Worm (Caenorhabditis elegans) whole organism, L3 larva: ENCODE data around the gene C15C7.4.

Experiments
- R02D3.7 ChIP-seq: fragments of 150-350 bp; optimal IDR thresholded peaks from 2 replicates; lab custom pipeline; 2014; ENCODE audit warnings: missing biosample characterization, missing genetic modification characterization
- ZK546.5 ChIP-seq: sonication (generic microtip); optimal IDR thresholded peaks from 2 replicates; lab custom pipeline; 2017; ENCODE audit warnings: missing biosample characterization, missing genetic modification characterization
- aly-2 ChIP-seq: fragments of 150-350 bp; optimal IDR thresholded peaks from 2 replicates; lab custom pipeline; 2014; ENCODE audit warnings: missing biosample characterization, missing genetic modification characterization
- ama-1 ChIP-seq: fragments of 150-350 bp; optimal IDR thresholded peaks from 2 replicates; lab custom pipeline; 2018
- ceh-16 ChIP-seq: sonication (generic microtip); optimal IDR thresholded peaks from 2 replicates; lab custom pipeline; 2017; ENCODE audit warnings: missing biosample characterization, missing genetic modification characterization
- ceh-28 ChIP-seq: fragments of 150-350 bp; optimal IDR thresholded peaks from 2 replicates; lab custom pipeline; 2014; ENCODE audit warnings: missing biosample characterization, missing genetic modification reagents, missing genetic modification characterization
- ceh-82 ChIP-seq: fragments of 150-350 bp; optimal IDR thresholded peaks from 2 replicates; lab custom pipeline; 2014; ENCODE audit warnings: missing biosample characterization, missing genetic modification characterization
- ceh-9 ChIP-seq: sonication (generic microtip); optimal IDR thresholded peaks from 2 replicates; lab custom pipeline; 2018; ENCODE audit warnings: missing biosample characterization, missing genetic modification characterization
- daf-12 ChIP-seq: fragments of 150-350 bp; optimal IDR thresholded peaks from 2 replicates; lab custom pipeline; 2014; ENCODE audit warnings: missing biosample characterization, missing genetic modification reagents, missing genetic modification characterization
- egl-27 ChIP-seq: sonication (generic microtip); optimal IDR thresholded peaks from 4 replicates; lab custom pipeline; 2017; ENCODE audit warnings: missing biosample characterization, missing genetic modification reagents, missing genetic modification characterization
- egl-5 ChIP-seq: fragments of 150-350 bp; optimal IDR thresholded peaks from 2 replicates; lab custom pipeline; 2017; ENCODE audit warnings: missing biosample characterization, missing genetic modification reagents, missing genetic modification characterization, inconsistent platforms
- elt-1 ChIP-seq: fragments of 150-350 bp; optimal IDR thresholded peaks from 2 replicates; lab custom pipeline; 2014; ENCODE audit warnings: missing biosample characterization, missing genetic modification characterization
- elt-2 ChIP-seq: sonication (generic microtip); optimal IDR thresholded peaks from 2 replicates; lab custom pipeline; 2016; ENCODE audit warnings: missing genetic modification reagents, mild to moderate bottlenecking, missing genetic modification characterization, missing compliant biosample characterization
- elt-3 ChIP-seq, 3 experiments: fragments of 150-350 bp in 1 of 3; sonication (generic microtip) in 2 of 3; optimal IDR thresholded peaks; 2 replicates in 2 of 3; 4 replicates in 1 of 3; lab custom pipeline; 2014 to 2017; ENCODE audit warnings: missing biosample characterization in 3 of 3, missing genetic modification characterization in 3 of 3
- eor-1 ChIP-seq, 2 experiments: fragments of 150-350 bp; optimal IDR thresholded peaks; 2 replicates each; lab custom pipeline; 2014 to 2018; ENCODE audit warnings: missing biosample characterization in 2 of 2, missing genetic modification characterization in 2 of 2
- fkh-10 ChIP-seq: sonication (generic microtip); optimal IDR thresholded peaks from 2 replicates; lab custom pipeline; 2017; ENCODE audit warnings: missing biosample characterization, missing genetic modification reagents, missing genetic modification characterization
- fkh-2 ChIP-seq: fragments of 150-350 bp; optimal IDR thresholded peaks from 2 replicates; lab custom pipeline; 2014; ENCODE audit warnings: missing biosample characterization, missing genetic modification reagents, missing genetic modification characterization
- fos-1 ChIP-seq: fragments of 150-350 bp; optimal IDR thresholded peaks from 2 replicates; lab custom pipeline; 2014; ENCODE audit warnings: missing biosample characterization, missing genetic modification characterization
- hmg-11 ChIP-seq: sonication (generic microtip); optimal IDR thresholded peaks from 2 replicates; lab custom pipeline; 2016; ENCODE audit warnings: missing genetic modification characterization, missing compliant biosample characterization
- jun-1 ChIP-seq: fragments of 150-350 bp; optimal IDR thresholded peaks from 2 replicates; lab custom pipeline; 2014; ENCODE audit warnings: missing biosample characterization, missing genetic modification reagents, missing genetic modification characterization
- lin-15B ChIP-seq: fragments of 150-350 bp; optimal IDR thresholded peaks from 2 replicates; lab custom pipeline; 2014; ENCODE audit warnings: missing biosample characterization, missing genetic modification characterization
- lin-39 ChIP-seq: fragments of 150-350 bp; optimal IDR thresholded peaks from 2 replicates; lab custom pipeline; 2018; ENCODE audit warnings: missing biosample characterization, missing genetic modification reagents, missing genetic modification characterization
- lsy-12 ChIP-seq: sonication (generic microtip); optimal IDR thresholded peaks from 2 replicates; lab custom pipeline; 2016; ENCODE audit warnings: mild to moderate bottlenecking, missing genetic modification characterization, missing compliant biosample characterization
- mdl-1 ChIP-seq: fragments of 150-350 bp; optimal IDR thresholded peaks from 2 replicates; lab custom pipeline; 2014; ENCODE audit warnings: missing biosample characterization, missing genetic modification characterization
- mml-1 ChIP-seq: fragments of 150-350 bp; sonication (generic microtip); optimal IDR thresholded peaks from 3 replicates; lab custom pipeline; 2014; ENCODE audit warnings: missing biosample characterization, missing genetic modification characterization
- nfya-1 ChIP-seq: sonication (generic microtip); optimal IDR thresholded peaks from 2 replicates; lab custom pipeline; 2017; ENCODE audit warnings: missing genetic modification characterization, mild to moderate bottlenecking, missing compliant biosample characterization, antibody characterized with exemption, moderate library complexity; ENCODE audit not compliant: insufficient read depth
- nhr-11 ChIP-seq: fragments of 150-350 bp; optimal IDR thresholded peaks from 2 replicates; lab custom pipeline; 2014; ENCODE audit warnings: missing biosample characterization, missing genetic modification characterization
- nhr-12 ChIP-seq: fragments of 150-350 bp; optimal IDR thresholded peaks from 2 replicates; lab custom pipeline; 2014; ENCODE audit warnings: missing biosample characterization, missing genetic modification characterization
- nhr-23 ChIP-seq: fragments of 150-350 bp; optimal IDR thresholded peaks from 2 replicates; lab custom pipeline; 2014; ENCODE audit warnings: missing biosample characterization, missing genetic modification reagents, missing genetic modification characterization
- nhr-237 ChIP-seq: fragments of 150-350 bp; optimal IDR thresholded peaks from 2 replicates; lab custom pipeline; 2014; ENCODE audit warnings: missing biosample characterization, missing genetic modification characterization
- nhr-25 ChIP-seq: sonication (generic microtip); optimal IDR thresholded peaks from 2 replicates; lab custom pipeline; 2017; ENCODE audit warnings: missing biosample characterization, missing genetic modification characterization
- nhr-28 ChIP-seq: fragments of 150-350 bp; optimal IDR thresholded peaks from 2 replicates; lab custom pipeline; 2014; ENCODE audit warnings: missing biosample characterization, missing genetic modification characterization
- nhr-43 ChIP-seq: sonication (generic microtip); optimal IDR thresholded peaks from 2 replicates; lab custom pipeline; 2016; ENCODE audit warnings: mild to moderate bottlenecking, missing genetic modification characterization, missing compliant biosample characterization; ENCODE audit not compliant: poor library complexity, severe bottlenecking
- nhr-67 ChIP-seq: fragments of 150-350 bp; optimal IDR thresholded peaks from 2 replicates; lab custom pipeline; 2014; ENCODE audit warnings: missing biosample characterization, missing genetic modification characterization
- nhr-76 ChIP-seq: fragments of 150-350 bp; sonication (generic microtip); optimal IDR thresholded peaks from 5 replicates; lab custom pipeline; 2014; ENCODE audit warnings: missing biosample characterization, missing genetic modification characterization
- nhr-77 ChIP-seq: fragments of 150-350 bp; optimal IDR thresholded peaks from 2 replicates; lab custom pipeline; 2014; ENCODE audit warnings: missing biosample characterization, missing genetic modification characterization
- pha-4 ChIP-seq: fragments of 150-350 bp; optimal IDR thresholded peaks from 2 replicates; lab custom pipeline; 2014; ENCODE audit warnings: missing biosample characterization, missing genetic modification reagents, missing genetic modification characterization
- pqm-1 ChIP-seq: fragments of 150-350 bp; optimal IDR thresholded peaks from 2 replicates; lab custom pipeline; 2017; ENCODE audit warnings: missing biosample characterization, missing genetic modification characterization, inconsistent platforms
- sea-2 ChIP-seq: fragments of 150-350 bp; sonication (generic microtip); optimal IDR thresholded peaks from 4 replicates; lab custom pipeline; 2014; ENCODE audit warnings: missing biosample characterization, missing genetic modification reagents, missing genetic modification characterization
- skn-1 ChIP-seq: fragments of 150-350 bp; optimal IDR thresholded peaks from 2 replicates; lab custom pipeline; 2014; ENCODE audit warnings: missing biosample characterization, missing genetic modification characterization
- snpc-4 ChIP-seq: fragments of 150-350 bp; optimal IDR thresholded peaks from 2 replicates; lab custom pipeline; 2014; ENCODE audit warnings: missing biosample characterization, missing genetic modification characterization
- tbx-2 ChIP-seq: sonication (generic microtip); optimal IDR thresholded peaks from 2 replicates; lab custom pipeline; 2016; ENCODE audit warnings: mild to moderate bottlenecking, missing genetic modification characterization, missing compliant biosample characterization
- unc-39 ChIP-seq: sonication (generic microtip); optimal IDR thresholded peaks from 4 replicates; lab custom pipeline; 2017; ENCODE audit warnings: missing biosample characterization, missing genetic modification characterization
- unc-62 ChIP-seq: fragments of 150-350 bp; sonication (generic microtip); optimal IDR thresholded peaks from 4 replicates; lab custom pipeline; 2014; ENCODE audit warnings: missing biosample characterization, missing genetic modification reagents, missing genetic modification characterization
- zag-1 ChIP-seq: fragments of 150-350 bp; optimal IDR thresholded peaks from 2 replicates; lab custom pipeline; 2014; ENCODE audit warnings: missing biosample characterization, missing genetic modification characterization
- ztf-11 ChIP-seq: fragments of 150-350 bp; optimal IDR thresholded peaks from 2 replicates; lab custom pipeline; 2014; ENCODE audit warnings: missing biosample characterization, missing genetic modification characterization
- ztf-4 ChIP-seq: fragments of 150-350 bp; optimal IDR thresholded peaks from 2 replicates; lab custom pipeline; 2014; ENCODE audit warnings: missing biosample characterization, missing genetic modification characterization

C15C7.4 gene

DNA sequence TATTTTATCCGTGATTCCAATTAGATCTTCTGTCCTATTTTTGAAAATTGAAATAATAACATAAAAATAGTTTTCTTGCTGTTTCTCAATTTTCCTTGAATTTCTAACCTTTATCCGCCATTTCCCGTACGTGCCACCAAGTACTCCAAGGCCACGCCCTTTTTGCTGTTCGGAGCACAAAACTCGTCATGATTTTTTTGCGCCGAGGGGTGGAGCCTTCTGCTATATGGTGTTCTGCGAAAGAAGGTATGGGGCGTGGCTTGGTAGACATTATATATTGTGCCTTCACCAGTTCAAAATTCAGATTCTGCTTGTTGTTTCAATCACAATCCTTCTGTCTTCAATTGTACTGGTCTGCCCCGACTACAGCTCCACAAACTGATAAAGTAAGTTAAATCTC lies at the start of gene C15C7.4:
Gene C15C7.4, plus strand, starts transcription at position 301 of the 400 bp plus-strand sequence.
- no peak for TF ChIP-seq nhr-77
- no peak for TF ChIP-seq nhr-76 (tag; lab: Kevin White, UChicago)
- TF ChIP-seq skn-1 (tag; lab: Kevin White, UChicago) = no peak
- TF ChIP-seq unc-39 = no peak
- no peak for TF ChIP-seq elt-1 (tag; lab: Kevin White, UChicago)

DNA sequence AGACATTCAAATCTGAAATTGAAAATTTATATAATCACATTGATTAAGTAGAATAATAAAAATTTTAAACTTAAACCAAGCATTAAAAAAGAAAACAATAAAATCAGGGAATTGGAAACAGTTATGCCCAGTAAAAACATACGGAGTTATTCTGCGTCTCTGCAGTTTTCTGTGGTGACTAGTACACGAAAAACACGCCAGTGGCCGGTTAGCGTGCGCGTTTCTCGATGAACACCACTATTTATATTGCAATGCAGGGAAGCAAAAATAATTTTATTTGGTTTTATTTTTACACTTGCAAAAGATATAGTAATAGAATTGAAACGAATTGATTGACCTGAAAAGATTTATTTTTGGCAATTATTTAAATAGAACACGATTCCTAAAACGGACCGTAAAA lies 45.5 kb upstream of the C15C7.4 start, which contains the start of gene sec-3:
Gene sec-3, minus strand, starts transcription at position 21 of the 400 bp plus-strand sequence.
- TF ChIP-seq elt-2 (tag; lab: Kevin White, UChicago) = peak; percentile 81
- TF ChIP-seq R02D3.7 (tag; lab: Kevin White, UChicago) = peak; percentile 64
- TF ChIP-seq unc-39 = no peak
- TF ChIP-seq ZK546.5 (tag; lab: Kevin White, UChicago) = no peak
- peak; percentile 39 for TF ChIP-seq ceh-82
- peak; percentile 72 for TF ChIP-seq tbx-2
- TF ChIP-seq nfya-1 (tag; lab: Kevin White, UChicago) = peak; percentile 85
- no peak for TF ChIP-seq nhr-28 (tag; lab: Kevin White, UChicago)
- TF ChIP-seq daf-12 = no peak
- TF ChIP-seq hmg-11 (tag; lab: Kevin White, UChicago) = peak; percentile 89
- no peak for TF ChIP-seq nhr-11 (tag; lab: Kevin White, UChicago)
- peak; percentile 59 for TF ChIP-seq ama-1 (lab: Kevin White, UChicago)
- peak; percentile 4 for TF ChIP-seq unc-62 (GFP tag; lab: Kevin White, UChicago)
- peak; percentile 83 for TF ChIP-seq lin-39 (tag; lab: Kevin White, UChicago)
- TF ChIP-seq nhr-43 (tag; lab: Kevin White, UChicago) = peak; percentile 84
- TF ChIP-seq ceh-16 (tag; lab: Kevin White, UChicago) = no peak
- TF ChIP-seq pqm-1 = peak; percentile 35
- TF ChIP-seq elt-1 (tag; lab: Kevin White, UChicago) = no peak
- peak; percentile 64 for TF ChIP-seq skn-1 (tag; lab: Kevin White, UChicago)
- TF ChIP-seq nhr-76 (tag; lab: Kevin White, UChicago) = no peak
- peak; percentile 55 for TF ChIP-seq fos-1 (tag; lab: Kevin White, UChicago)
- no peak for TF ChIP-seq egl-27
- TF ChIP-seq nhr-77 = peak; percentile 58
- no peak for TF ChIP-seq eor-1 (tag; optimal IDR thresholded peaks at IDR 0.05; lab: Kevin White, UChicago)
- TF ChIP-seq ceh-9 (tag; lab: Kevin White, UChicago) = no peak
- TF ChIP-seq ztf-4 (tag; lab: Kevin White, UChicago) = peak; percentile 70
- no peak for TF ChIP-seq nhr-12 (tag; lab: Kevin White, UChicago)
- TF ChIP-seq elt-3 (tag; optimal IDR thresholded peaks at IDR 0.05; lab: Kevin White, UChicago) = no peak
- no peak for TF ChIP-seq nhr-237 (tag; lab: Kevin White, UChicago)
- no peak for TF ChIP-seq mml-1
- peak; percentile 71 for TF ChIP-seq lsy-12 (tag; lab: Kevin White, UChicago)
- TF ChIP-seq snpc-4 (tag; lab: Kevin White, UChicago) = peak; percentile 88
- TF ChIP-seq mdl-1 = no peak
- no peak for TF ChIP-seq fkh-10
- TF ChIP-seq fkh-2 = no peak
- TF ChIP-seq egl-5 (tag; lab: Kevin White, UChicago) = peak; percentile 84
- peak; percentile 76 for TF ChIP-seq jun-1
- TF ChIP-seq lin-15B (tag; lab: Kevin White, UChicago) = peak; percentile 61
- TF ChIP-seq aly-2 (tag; lab: Kevin White, UChicago) = peak; percentile 23
- no peak for TF ChIP-seq nhr-67 (tag; lab: Kevin White, UChicago)
- TF ChIP-seq nhr-25 (tag; lab: Kevin White, UChicago) = peak; percentile 82
- TF ChIP-seq nhr-23 (tag; lab: Kevin White, UChicago) = peak; percentile 92
- no peak for TF ChIP-seq sea-2 (GFP tag; lab: Kevin White, UChicago)
- no peak for TF ChIP-seq zag-1 (tag; lab: Kevin White, UChicago)
- TF ChIP-seq ceh-28 = peak; percentile 66
- no peak for TF ChIP-seq ztf-11 (tag; lab: Kevin White, UChicago)
- TF ChIP-seq pha-4 (tag; lab: Kevin White, UChicago) = peak; percentile 97
